Worm (Caenorhabditis elegans): Measurements from ENCODE around the gene B0285.6.

Gene B0285.6

ce11 chrIII:4391319-4391718 lies 41.4 kb downstream of the B0285.6 start:
- TF ChIP-seq F39B2.1 (GFP tag; IDR thresholded peaks at IDR 0.05): no peak
- no peak for TF ChIP-seq ztf-3 (GFP tag; optimal IDR thresholded peaks at IDR 0.05)
- no peak for TF ChIP-seq hsf-1 (GFP tag; IDR thresholded peaks at IDR 0.05)
- TF ChIP-seq aptf-2 (GFP tag; conservative IDR thresholded peaks at IDR 0.05): no peak
- no peak for TF ChIP-seq nhr-179 (tag; optimal IDR thresholded peaks at IDR 0.05)
- no peak for TF ChIP-seq nfya-1 (tag; optimal IDR thresholded peaks at IDR 0.05; ENCODE audit: borderline replicate concordance, insufficient read depth)

ce11 chrIII:4391938-4392337 lies 42.0 kb downstream of the B0285.6 start:
- no peak for TF ChIP-seq xnd-1 (tag; optimal IDR thresholded peaks at IDR 0.05)
- TF ChIP-seq mcd-1 (GFP tag; IDR thresholded peaks at IDR 0.05): no peak
- TF ChIP-seq Y53F4B.3 (GFP tag; IDR thresholded peaks at IDR 0.05): no peak
- TF ChIP-seq fkh-3 (tag; optimal IDR thresholded peaks at IDR 0.05): no peak
- TF ChIP-seq ccch-3 (GFP tag; optimal IDR thresholded peaks at IDR 0.05): no peak

ce11 chrIII:4394496-4394895 lies 44.6 kb downstream of the B0285.6 start, which contains the start of gene R07E5.4:
R07E5.4 (plus strand) TSS chrIII:4394796.
- TF ChIP-seq Y79H2A.3 (GFP tag; conservative IDR thresholded peaks at IDR 0.05) (no peak), tlf-1 (GFP tag; optimal IDR thresholded peaks at IDR 0.05) (no peak), nhr-179 (tag; optimal IDR thresholded peaks at IDR 0.05) (no peak), nfya-2 (GFP tag; IDR thresholded peaks at IDR 0.05) (no peak), madf-10 (tag; optimal IDR thresholded peaks at IDR 0.05) (no peak), lag-1 (GFP tag; IDR thresholded peaks at IDR 0.05) (no peak), sptf-2 (GFP tag; optimal IDR thresholded peaks at IDR 0.05) (no peak), egl-18 (GFP tag; IDR thresholded peaks at IDR 0.05) (no peak), efl-1 (GFP tag; optimal IDR thresholded peaks at IDR 0.05) (no peak), ekl-4 (GFP tag; IDR thresholded peaks at IDR 0.05) (no peak), ceh-27 (GFP tag; optimal IDR thresholded peaks at IDR 0.05) (no peak), tbx-9 (tag; optimal IDR thresholded peaks at IDR 0.05; ENCODE audit: borderline replicate concordance) (no peak)

ce11 chrIII:4395857-4396256 lies 46.0 kb downstream of the B0285.6 start:
- no peak for TF ChIP-seq nhr-120 (GFP tag; IDR thresholded peaks at IDR 0.05)
- peak; percentile 93 for TF ChIP-seq nfyb-1 (GFP tag; IDR thresholded peaks at IDR 0.05)

- TF ChIP-seq athp-1 (tag; optimal IDR thresholded peaks at IDR 0.05): no peak
- TF ChIP-seq snpc-1.1 (tag; optimal IDR thresholded peaks at IDR 0.05; ENCODE audit: insufficient read depth): no peak
- TF ChIP-seq F22D6.2 (tag; optimal IDR thresholded peaks at IDR 0.05): no peak
Observed at ce11 chrIII:4397115-4397514, 47.2 kb downstream of the B0285.6 start, which contains the start of gene R07E5.5. R07E5.5 (plus strand) TSS chrIII:4397415.

ce11 chrIII:4398463-4398862 lies 48.6 kb downstream of the B0285.6 start, which contains the start of gene R07E5.6:
R07E5.6 (plus strand) TSS chrIII:4398763.
- TF ChIP-seq ceh-27 (GFP tag; optimal IDR thresholded peaks at IDR 0.05): no peak
- no peak for TF ChIP-seq snpc-1.3 (tag; optimal IDR thresholded peaks at IDR 0.05; ENCODE audit: insufficient read depth)
- no peak for TF ChIP-seq cebp-1 (GFP tag; IDR thresholded peaks at IDR 0.05)
- no peak for TF ChIP-seq cebp-1 (tag; optimal IDR thresholded peaks at IDR 0.05)
- no peak for TF ChIP-seq F39B2.1 (GFP tag; IDR thresholded peaks at IDR 0.05)
- TF ChIP-seq unc-62 (GFP tag; optimal IDR thresholded peaks at IDR 0.05): no peak
- TF ChIP-seq pha-4 (tag; optimal IDR thresholded peaks at IDR 0.05): no peak
- TF ChIP-seq ets-4 (GFP tag; optimal IDR thresholded peaks at IDR 0.05): no peak
- no peak for TF ChIP-seq hmg-1.2 (GFP tag; IDR thresholded peaks at IDR 0.05)
- TF ChIP-seq aptf-3 (GFP tag; IDR thresholded peaks at IDR 0.05): no peak
- no peak for TF ChIP-seq Y67H2A.10 (GFP tag; conservative IDR thresholded peaks at IDR 0.05)
- TF ChIP-seq T26A5.8 (tag; optimal IDR thresholded peaks at IDR 0.05): no peak
- TF ChIP-seq him-1 (tag; optimal IDR thresholded peaks at IDR 0.05): no peak
- TF ChIP-seq ceh-100 (GFP tag; IDR thresholded peaks at IDR 0.05): no peak
- no peak for TF ChIP-seq lin-54 (GFP tag; optimal IDR thresholded peaks at IDR 0.05)
